Worm (Caenorhabditis elegans) whole organism, early embryonic: ENCODE data around the gene C54E4.1.
A peak's percentile ranks its signal among the peaks of the same experiment; 100 is the strongest.

Source experiments
- B0310.2 ChIP-seq: sonication (generic microtip); optimal IDR thresholded peaks from 2 replicates; lab custom pipeline; 2016; ENCODE audit warnings: mild to moderate bottlenecking, missing genetic modification characterization, missing compliant biosample characterization
- F13C5.2 ChIP-seq: sonication (generic microtip); optimal IDR thresholded peaks from 2 replicates; lab custom pipeline; 2017; ENCODE audit warnings: mild to moderate bottlenecking, missing genetic modification characterization, inconsistent platforms, missing compliant biosample characterization
- aly-1 ChIP-seq: sonication (generic microtip); optimal IDR thresholded peaks from 2 replicates; lab custom pipeline; 2016; ENCODE audit warnings: missing genetic modification characterization, missing compliant biosample characterization
- ama-1 ChIP-seq: fragments of 150-350 bp; optimal IDR thresholded peaks from 2 replicates; lab custom pipeline; 2014
- ceh-13 ChIP-seq: fragments of 200-800 bp; sonication (Bioruptor generic); optimal IDR thresholded peaks from 2 replicates; lab custom pipeline; 2018; ENCODE audit warnings: mild to moderate bottlenecking, missing genetic modification characterization, missing compliant biosample characterization
- ceh-36 ChIP-seq: sonication (generic microtip); optimal IDR thresholded peaks from 2 replicates; lab custom pipeline; 2016; ENCODE audit warnings: missing genetic modification characterization, inconsistent platforms, missing compliant biosample characterization
- ets-7 ChIP-seq: sonication (generic microtip); optimal IDR thresholded peaks from 2 replicates; lab custom pipeline; 2016; ENCODE audit warnings: missing genotype, missing genetic modification characterization, missing compliant biosample characterization
- flt-1 ChIP-seq: fragments of 200-800 bp; sonication (Bioruptor generic); IDR thresholded peaks from 2 replicates; pipeline ENCODE4 v1.3.6; 2022; ENCODE audit warnings: missing genetic modification characterization, missing compliant biosample characterization
- hmbx-1 ChIP-seq: sonication (generic microtip); optimal IDR thresholded peaks from 2 replicates; lab custom pipeline; 2016; ENCODE audit warnings: mild to moderate bottlenecking, missing genetic modification characterization, missing compliant biosample characterization
- hmg-4 ChIP-seq: fragments of 200-800 bp; sonication (Bioruptor generic); optimal IDR thresholded peaks from 2 replicates; lab custom pipeline; 2018; ENCODE audit warnings: mild to moderate bottlenecking, missing genetic modification characterization, missing compliant biosample characterization
- hnd-1 ChIP-seq: sonication (generic microtip); optimal IDR thresholded peaks from 2 replicates; lab custom pipeline; 2016; ENCODE audit warnings: missing genetic modification characterization, missing compliant biosample characterization
- pes-1 ChIP-seq: fragments of 200-800 bp; sonication (Bioruptor generic); IDR thresholded peaks from 2 replicates; pipeline ENCODE4 v1.3.6; 2022; ENCODE audit warnings: missing genetic modification reagents, missing genetic modification characterization, missing compliant biosample characterization
- scrt-1 ChIP-seq: fragments of 200-800 bp; sonication (Bioruptor generic); IDR thresholded peaks from 2 replicates; pipeline ENCODE4 v1.3.6; 2022; ENCODE audit warnings: missing genetic modification characterization, missing compliant biosample characterization
- sea-1 ChIP-seq: fragments of 200-800 bp; sonication (Bioruptor generic); conservative IDR thresholded peaks from 2 replicates; pipeline ENCODE4 v1.3.6; 2022; ENCODE audit warnings: missing genetic modification characterization, missing compliant biosample characterization
- tbx-11 ChIP-seq: fragments of 200-800 bp; sonication (Bioruptor generic); IDR thresholded peaks from 2 replicates; pipeline ENCODE4 v1.3.6; 2022; ENCODE audit warnings: missing genetic modification characterization, missing compliant biosample characterization
- tbx-37 ChIP-seq: fragments of 200-800 bp; sonication (Bioruptor generic); conservative IDR thresholded peaks from 2 replicates; pipeline ENCODE4 v1.3.6; 2022; ENCODE audit warnings: missing genetic modification reagents, missing genetic modification characterization, missing compliant biosample characterization
- tra-4 ChIP-seq: sonication (generic microtip); optimal IDR thresholded peaks from 2 replicates; lab custom pipeline; 2017; ENCODE audit warnings: missing genetic modification characterization, missing compliant biosample characterization

The C54E4.1 gene

ce11 chrIV:2175291-2175690 is at the start of gene C54E4.1:
Gene C54E4.1 (plus strand): TSS chrIV:2175591.
- no peak for TF ChIP-seq ets-7 (tag; lab: Kevin White, UChicago)
- no peak for TF ChIP-seq pes-1 (GFP tag; lab: Robert Waterston, UW)
- TF ChIP-seq F13C5.2 (tag; lab: Kevin White, UChicago): no peak
- TF ChIP-seq ama-1 (lab: Kevin White, UChicago): no peak
- TF ChIP-seq hnd-1 (tag; lab: Kevin White, UChicago): no peak
- TF ChIP-seq hmbx-1 (tag; lab: Kevin White, UChicago): no peak
- no peak for TF ChIP-seq B0310.2 (tag; lab: Kevin White, UChicago)
- TF ChIP-seq tbx-37 (GFP tag; lab: Robert Waterston, UW): no peak
- TF ChIP-seq flt-1 (GFP tag; lab: Robert Waterston, UW): no peak
- no peak for TF ChIP-seq hmg-4 (GFP tag; lab: Kevin White, UChicago)
- no peak for TF ChIP-seq tbx-11 (GFP tag; lab: Robert Waterston, UW)
- no peak for TF ChIP-seq ceh-13
- no peak for TF ChIP-seq ceh-36 (tag; lab: Kevin White, UChicago)
- TF ChIP-seq aly-1: no peak
- TF ChIP-seq scrt-1 (GFP tag; lab: Robert Waterston, UW): no peak
- no peak for TF ChIP-seq tra-4 (tag; lab: Kevin White, UChicago)
- no peak for TF ChIP-seq sea-1 (GFP tag; lab: Robert Waterston, UW)

- TF ChIP-seq B0310.2 (tag; lab: Kevin White, UChicago): no peak
- no peak for TF ChIP-seq ets-7 (tag; lab: Kevin White, UChicago)
Measured at ce11 chrIV:2127375-2127774, 48.0 kb upstream of the C54E4.1 start.

- TF ChIP-seq pes-1 (GFP tag; lab: Robert Waterston, UW) (no peak), scrt-1 (GFP tag; lab: Robert Waterston, UW) (no peak), flt-1 (GFP tag; lab: Robert Waterston, UW) (no peak), B0310.2 (tag; lab: Kevin White, UChicago) (no peak), tbx-11 (GFP tag; lab: Robert Waterston, UW) (no peak), hnd-1 (tag; lab: Kevin White, UChicago) (no peak), ama-1 (lab: Kevin White, UChicago) (no peak), F13C5.2 (tag; lab: Kevin White, UChicago) (no peak), ceh-13 (no peak), tra-4 (tag; lab: Kevin White, UChicago) (no peak), tbx-37 (GFP tag; lab: Robert Waterston, UW) (no peak), ceh-36 (tag; lab: Kevin White, UChicago) (no peak), aly-1 (no peak), hmg-4 (GFP tag; lab: Kevin White, UChicago) (no peak)
Measured at ce11 chrIV:2128761-2129160, 46.6 kb upstream of the C54E4.1 start, which contains the start of gene grl-20. Gene grl-20 (minus strand): TSS chrIV:2128861.

ce11 chrIV:2130714-2131113 is 44.7 kb upstream of the C54E4.1 start, which contains the start of gene prmt-6:
Gene prmt-6 (plus strand): TSS chrIV:2130965.
- TF ChIP-seq hmbx-1 (tag; lab: Kevin White, UChicago): no peak
- TF ChIP-seq ets-7 (tag; lab: Kevin White, UChicago): no peak
- TF ChIP-seq B0310.2 (tag; lab: Kevin White, UChicago): no peak
- no peak for TF ChIP-seq scrt-1 (GFP tag; lab: Robert Waterston, UW)
- TF ChIP-seq ceh-36 (tag; lab: Kevin White, UChicago): no peak
- no peak for TF ChIP-seq tbx-37 (GFP tag; lab: Robert Waterston, UW)
- no peak for TF ChIP-seq tra-4 (tag; lab: Kevin White, UChicago)

- no peak for TF ChIP-seq pes-1 (GFP tag; lab: Robert Waterston, UW)
- no peak for TF ChIP-seq ceh-36 (tag; lab: Kevin White, UChicago)
- no peak for TF ChIP-seq sea-1 (GFP tag; lab: Robert Waterston, UW)
- TF ChIP-seq B0310.2 (tag; lab: Kevin White, UChicago): no peak
- no peak for TF ChIP-seq hnd-1 (tag; lab: Kevin White, UChicago)
- no peak for TF ChIP-seq F13C5.2 (tag; lab: Kevin White, UChicago)
- TF ChIP-seq ama-1 (lab: Kevin White, UChicago): no peak
Measured at ce11 chrIV:2133431-2133940, 41.9 kb upstream of the C54E4.1 start, which contains the start of gene C23H5.12. Gene C23H5.12 (plus strand): TSS chrIV:2133481.

- peak; percentile 57 for TF ChIP-seq pes-1 (GFP tag; lab: Robert Waterston, UW)
Measured at ce11 chrIV:2135880-2136279, 39.5 kb upstream of the C54E4.1 start.

ce11 chrIV:2136607-2137006 is 38.8 kb upstream of the C54E4.1 start, which contains the start of gene test-1:
Gene test-1 (plus strand): TSS chrIV:2136951.
- TF ChIP-seq tra-4 (tag; lab: Kevin White, UChicago): no peak
- no peak for TF ChIP-seq aly-1
- no peak for TF ChIP-seq ceh-36 (tag; lab: Kevin White, UChicago)
- no peak for TF ChIP-seq hnd-1 (tag; lab: Kevin White, UChicago)

ce11 chrIV:2137478-2137877 is 37.9 kb upstream of the C54E4.1 start:
- TF ChIP-seq ceh-36 (tag; lab: Kevin White, UChicago): no peak
- TF ChIP-seq ama-1 (lab: Kevin White, UChicago): no peak
- TF ChIP-seq hmg-4 (GFP tag; lab: Kevin White, UChicago): no peak
- no peak for TF ChIP-seq tbx-37 (GFP tag; lab: Robert Waterston, UW)
- no peak for TF ChIP-seq scrt-1 (GFP tag; lab: Robert Waterston, UW)
- TF ChIP-seq hnd-1 (tag; lab: Kevin White, UChicago): no peak
- TF ChIP-seq tra-4 (tag; lab: Kevin White, UChicago): no peak
- TF ChIP-seq ets-7 (tag; lab: Kevin White, UChicago): no peak
- TF ChIP-seq sea-1 (GFP tag; lab: Robert Waterston, UW): no peak
- no peak for TF ChIP-seq pes-1 (GFP tag; lab: Robert Waterston, UW)
- no peak for TF ChIP-seq aly-1
